Worm (Caenorhabditis elegans): ENCODE data around the gene C52E4.7.

DNA sequence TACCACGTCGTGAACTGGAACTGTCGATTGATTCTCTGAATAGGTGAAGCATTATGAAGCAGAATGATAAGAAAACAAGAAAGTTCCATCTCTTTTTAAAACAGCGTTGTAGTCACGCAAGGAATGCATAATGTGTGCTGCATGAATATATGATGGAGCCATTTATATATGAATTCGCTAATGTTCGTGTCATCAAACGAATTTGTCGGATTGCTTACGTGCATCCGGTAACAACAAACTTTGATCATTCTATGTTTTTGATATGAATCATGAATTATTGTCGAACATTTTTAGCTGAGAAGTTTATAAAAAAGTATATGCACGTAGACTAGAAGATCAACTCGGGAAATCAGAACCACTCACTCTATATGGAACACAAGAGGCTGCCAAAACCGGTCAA is 3.3 kb downstream of the C52E4.7 start:
- TF ChIP-seq dpl-1 (GFP tag; optimal IDR thresholded peaks at IDR 0.05): no peak
- no peak for TF ChIP-seq pqm-1 (tag; optimal IDR thresholded peaks at IDR 0.05)
- TF ChIP-seq ama-1 (optimal IDR thresholded peaks at IDR 0.05): no peak
- no peak for TF ChIP-seq aly-2 (tag; optimal IDR thresholded peaks at IDR 0.05)
- no peak for TF ChIP-seq zag-1 (tag; optimal IDR thresholded peaks at IDR 0.05)
- no peak for TF ChIP-seq lin-39 (tag; optimal IDR thresholded peaks at IDR 0.05)

All from whole organism, L1 larva.